Worm (Caenorhabditis elegans) whole organism, L4 larva: Measurements from ENCODE around the gene acs-7.
A peak's percentile ranks its signal among the peaks of the same experiment; 100 is the strongest.

Experiments used
- R02D3.7 ChIP-seq: fragments of 150-350 bp; sonication (generic microtip); optimal IDR thresholded peaks from 3 replicates; lab custom pipeline; 2014; ENCODE audit warnings: missing biosample characterization, missing genetic modification characterization
- Y48G9A.11 ChIP-seq: fragments of 200-800 bp; sonication (Bioruptor generic); IDR thresholded peaks from 2 replicates; pipeline ENCODE4 v1.3.6; 2022; ENCODE audit warnings: missing genetic modification reagents, missing genetic modification characterization, missing compliant biosample characterization
- dpl-1 ChIP-seq: fragments of 150-350 bp; optimal IDR thresholded peaks from 2 replicates; lab custom pipeline; 2014; ENCODE audit warnings: missing biosample characterization, missing genetic modification reagents, missing genetic modification characterization
- hlh-30 ChIP-seq: sonication (generic microtip); optimal IDR thresholded peaks from 2 replicates; lab custom pipeline; 2017; ENCODE audit warnings: antibody characterized with exemption, mild to moderate bottlenecking, missing genetic modification characterization, missing compliant biosample characterization; ENCODE audit not compliant: insufficient read depth
- jun-1 ChIP-seq: fragments of 150-350 bp; optimal IDR thresholded peaks from 2 replicates; lab custom pipeline; 2014; ENCODE audit warnings: missing biosample characterization, missing genetic modification reagents, missing genetic modification characterization
- lin-15B ChIP-seq: fragments of 150-350 bp; sonication (generic microtip); optimal IDR thresholded peaks from 3 replicates; lab custom pipeline; 2014; ENCODE audit warnings: missing biosample characterization, missing genetic modification characterization
- nhr-237 ChIP-seq: sonication (generic microtip); optimal IDR thresholded peaks from 2 replicates; lab custom pipeline; 2017; ENCODE audit warnings: missing biosample characterization, missing genetic modification characterization
- nhr-77 ChIP-seq: fragments of 150-350 bp; optimal IDR thresholded peaks from 2 replicates; lab custom pipeline; 2014; ENCODE audit warnings: missing biosample characterization, missing genetic modification characterization
- skn-1 ChIP-seq: fragments of 150-350 bp; optimal IDR thresholded peaks from 2 replicates; lab custom pipeline; 2014; ENCODE audit warnings: missing biosample characterization, missing genetic modification characterization
- unc-62 ChIP-seq, 3 experiments: fragments of 150-350 bp in 1 of 3; sonication (generic microtip); optimal IDR thresholded peaks in 2 of 3; peaks in 1 of 3; 1 replicate in 1 of 3; 2 replicates in 2 of 3; lab custom pipeline; 2014 to 2017; ENCODE audit warnings: missing biosample characterization in 3 of 3, missing genetic modification characterization in 3 of 3, missing genetic modification reagents in 3 of 3, missing genotype in 1 of 3

- no peak for TF ChIP-seq lin-15B (tag; lab: Kevin White, UChicago)
- TF ChIP-seq nhr-77 (tag; lab: Kevin White, UChicago): no peak
- TF ChIP-seq jun-1 (tag; lab: Kevin White, UChicago): no peak
- TF ChIP-seq dpl-1 (GFP tag; lab: Kevin White, UChicago): no peak
- no peak for TF ChIP-seq hlh-30 (tag; lab: Kevin White, UChicago)
- TF ChIP-seq R02D3.7 (tag; lab: Kevin White, UChicago): no peak
- no peak for TF ChIP-seq skn-1
- TF ChIP-seq unc-62 (GFP tag; optimal IDR thresholded peaks at IDR 0.05 in 1 of 2; lab: Kevin White, UChicago): peak in 1 of 2 experiments; percentile 93
- no peak for TF ChIP-seq unc-62 (tag; optimal IDR thresholded peaks at IDR 0.05; lab: Kevin White, UChicago)
- no peak for TF ChIP-seq nhr-237
- TF ChIP-seq Y48G9A.11: no peak
Measured at ce11 chrII:9306835-9307234, 15.0 kb downstream of the acs-7 start.
